Worm (Caenorhabditis elegans) whole organism, L1 larva: ENCODE results near the gene nlp-6.
A peak's percentile ranks its signal among the peaks of the same experiment; 100 is the strongest.

ENCODE experiments used
- C16A3.4 ChIP-seq: fragments of 150-350 bp; optimal IDR thresholded peaks from 2 replicates; lab custom pipeline; 2014; ENCODE audit warnings: missing biosample characterization, missing genetic modification characterization
- C34B4.2 ChIP-seq: sonication (generic microtip); optimal IDR thresholded peaks from 2 replicates; lab custom pipeline; 2017; ENCODE audit warnings: mild to moderate bottlenecking, missing genetic modification characterization, missing compliant biosample characterization
- F16B12.6 ChIP-seq: fragments of 150-350 bp; optimal IDR thresholded peaks from 2 replicates; lab custom pipeline; 2014; ENCODE audit warnings: missing biosample characterization, missing genetic modification characterization
- aha-1 ChIP-seq: fragments of 150-350 bp; optimal IDR thresholded peaks from 2 replicates; lab custom pipeline; 2014; ENCODE audit warnings: missing biosample characterization, missing genetic modification characterization
- alr-1 ChIP-seq: fragments of 200-800 bp; sonication (Bioruptor generic); optimal IDR thresholded peaks from 2 replicates; lab custom pipeline; 2018; ENCODE audit warnings: borderline replicate concordance, mild to moderate bottlenecking, missing genetic modification characterization, missing compliant biosample characterization
- aly-2 ChIP-seq: fragments of 150-350 bp; optimal IDR thresholded peaks from 2 replicates; lab custom pipeline; 2014; ENCODE audit warnings: missing biosample characterization, missing genetic modification characterization
- ama-1 ChIP-seq: fragments of 150-350 bp; optimal IDR thresholded peaks from 2 replicates; lab custom pipeline; 2014
- blmp-1 ChIP-seq: fragments of 150-350 bp; optimal IDR thresholded peaks from 2 replicates; lab custom pipeline; 2014; ENCODE audit warnings: missing biosample characterization, missing genetic modification characterization
- ceh-63 ChIP-seq: fragments of 200-800 bp; sonication (Bioruptor generic); optimal IDR thresholded peaks from 2 replicates; lab custom pipeline; 2018; ENCODE audit warnings: mild to moderate bottlenecking, missing genetic modification characterization, missing compliant biosample characterization
- ceh-88 ChIP-seq: fragments of 200-800 bp; sonication (Bioruptor generic); IDR thresholded peaks from 2 replicates; pipeline ENCODE4 v1.3.6; 2022; ENCODE audit warnings: missing genetic modification characterization, missing compliant biosample characterization
- ces-1 ChIP-seq: fragments of 150-350 bp; optimal IDR thresholded peaks from 2 replicates; lab custom pipeline; 2014; ENCODE audit warnings: missing biosample characterization, missing genetic modification reagents, missing genetic modification characterization
- dsc-1 ChIP-seq: sonication (generic microtip); optimal IDR thresholded peaks from 2 replicates; lab custom pipeline; 2016; ENCODE audit warnings: mild to moderate bottlenecking, missing genetic modification characterization, missing compliant biosample characterization
- efl-1 ChIP-seq, 4 experiments: fragments of 150-350 bp; optimal IDR thresholded peaks in 3 of 4; peaks in 1 of 4; 1 replicate in 1 of 4; 2 replicates in 3 of 4; lab custom pipeline; 2014; ENCODE audit warnings: missing biosample characterization in 2 of 4, missing genetic modification characterization in 2 of 4, missing genetic modification reagents in 2 of 4
- elt-3 ChIP-seq, 6 experiments: fragments of 150-350 bp in 1 of 6; sonication (generic microtip); optimal IDR thresholded peaks; 2 replicates each; lab custom pipeline; 2017 to 2018; ENCODE audit warnings: missing biosample characterization in 6 of 6, missing genetic modification characterization in 6 of 6, inconsistent platforms in 1 of 6
- ets-5 ChIP-seq: fragments of 200-800 bp; sonication (Bioruptor generic); IDR thresholded peaks from 2 replicates; pipeline ENCODE4 v1.3.6; 2022; ENCODE audit warnings: missing genetic modification characterization, missing compliant biosample characterization
- fkh-10 ChIP-seq: sonication (generic microtip); optimal IDR thresholded peaks from 2 replicates; lab custom pipeline; 2017; ENCODE audit warnings: missing biosample characterization, missing genetic modification reagents, missing genetic modification characterization
- fkh-4 ChIP-seq: sonication (generic microtip); optimal IDR thresholded peaks from 2 replicates; lab custom pipeline; 2016; ENCODE audit warnings: missing compliant biosample characterization, missing genetic modification characterization, borderline replicate concordance
- fkh-8 ChIP-seq: sonication (generic microtip); optimal IDR thresholded peaks from 2 replicates; lab custom pipeline; 2016; ENCODE audit warnings: mild to moderate bottlenecking, missing genetic modification characterization, missing compliant biosample characterization
- grh-1 ChIP-seq: fragments of 200-800 bp; sonication (Bioruptor generic); IDR thresholded peaks from 2 replicates; pipeline ENCODE4 v1.3.6; 2022; ENCODE audit warnings: missing genetic modification reagents, missing genetic modification characterization, missing compliant biosample characterization
- hlh-17 ChIP-seq: fragments of 200-800 bp; sonication (Bioruptor generic); optimal IDR thresholded peaks from 2 replicates; lab custom pipeline; 2018; ENCODE audit warnings: missing genetic modification characterization, mild to moderate bottlenecking, missing compliant biosample characterization, moderate library complexity, borderline replicate concordance
- hlh-4 ChIP-seq: sonication (generic microtip); optimal IDR thresholded peaks from 2 replicates; lab custom pipeline; 2016; ENCODE audit warnings: mild to moderate bottlenecking, missing genetic modification characterization, missing compliant biosample characterization
- isw-1 ChIP-seq: fragments of 200-800 bp; sonication (Bioruptor generic); IDR thresholded peaks from 2 replicates; pipeline ENCODE4 v1.3.6; 2022; ENCODE audit warnings: missing genetic modification characterization, missing compliant biosample characterization
- jun-1 ChIP-seq: fragments of 150-350 bp; optimal IDR thresholded peaks from 2 replicates; lab custom pipeline; 2014; ENCODE audit warnings: missing biosample characterization, missing genetic modification reagents, missing genetic modification characterization
- lin-13 ChIP-seq: fragments of 150-350 bp; optimal IDR thresholded peaks from 2 replicates; lab custom pipeline; 2014; ENCODE audit warnings: missing biosample characterization, missing genetic modification reagents, missing genetic modification characterization
- lin-14 ChIP-seq: fragments of 200-800 bp; sonication (Bioruptor generic); optimal IDR thresholded peaks from 2 replicates; lab custom pipeline; 2018; ENCODE audit warnings: mild to moderate bottlenecking, missing genetic modification characterization, moderate library complexity, missing compliant biosample characterization
- lin-39 ChIP-seq: fragments of 150-350 bp; optimal IDR thresholded peaks from 2 replicates; lab custom pipeline; 2014; ENCODE audit warnings: missing biosample characterization, missing genetic modification reagents, missing genetic modification characterization
- lir-3 ChIP-seq: sonication (generic microtip); optimal IDR thresholded peaks from 2 replicates; lab custom pipeline; 2016; ENCODE audit warnings: mild to moderate bottlenecking, missing genetic modification characterization, moderate library complexity, missing compliant biosample characterization; ENCODE audit not compliant: poor library complexity
- mab-9 ChIP-seq: fragments of 200-800 bp; sonication (Bioruptor generic); IDR thresholded peaks from 2 replicates; pipeline ENCODE4 v1.3.6; 2022; ENCODE audit warnings: missing genetic modification reagents, missing genetic modification characterization, missing compliant biosample characterization
- mef-2 ChIP-seq: fragments of 150-350 bp; optimal IDR thresholded peaks from 2 replicates; lab custom pipeline; 2014; ENCODE audit warnings: missing biosample characterization, missing genetic modification characterization
- mep-1 ChIP-seq: fragments of 150-350 bp; optimal IDR thresholded peaks from 2 replicates; lab custom pipeline; 2014; ENCODE audit warnings: missing biosample characterization, missing genetic modification characterization
- nhr-20 ChIP-seq: sonication (generic microtip); optimal IDR thresholded peaks from 2 replicates; lab custom pipeline; 2016; ENCODE audit warnings: mild to moderate bottlenecking, missing genetic modification characterization, missing compliant biosample characterization
- nhr-237 ChIP-seq: fragments of 150-350 bp; optimal IDR thresholded peaks from 2 replicates; lab custom pipeline; 2014; ENCODE audit warnings: missing biosample characterization, missing genetic modification characterization
- nhr-28 ChIP-seq: fragments of 150-350 bp; optimal IDR thresholded peaks from 2 replicates; lab custom pipeline; 2014; ENCODE audit warnings: missing biosample characterization, missing genetic modification characterization
- nhr-47 ChIP-seq: sonication (generic microtip); optimal IDR thresholded peaks from 2 replicates; lab custom pipeline; 2016; ENCODE audit warnings: mild to moderate bottlenecking, missing genetic modification characterization, moderate library complexity, missing compliant biosample characterization
- nhr-71 ChIP-seq: sonication (generic microtip); optimal IDR thresholded peaks from 2 replicates; lab custom pipeline; 2016; ENCODE audit warnings: mild to moderate bottlenecking, missing genetic modification characterization, moderate library complexity, missing compliant biosample characterization
- nhr-84 ChIP-seq: sonication (generic microtip); optimal IDR thresholded peaks from 2 replicates; lab custom pipeline; 2017; ENCODE audit warnings: missing biosample characterization, missing genetic modification characterization
- nhr-85 ChIP-seq: sonication (generic microtip); peaks from one replicate; lab custom pipeline; 2016; ENCODE audit warnings: missing genetic modification characterization, inconsistent platforms, missing compliant biosample characterization
- pag-3 ChIP-seq: sonication (generic microtip); optimal IDR thresholded peaks from 2 replicates; lab custom pipeline; 2017; ENCODE audit warnings: missing genetic modification characterization, mild to moderate bottlenecking, missing compliant biosample characterization, antibody characterized with exemption, borderline replicate concordance; ENCODE audit not compliant: insufficient read depth
- rnt-1 ChIP-seq: sonication (generic microtip); optimal IDR thresholded peaks from 2 replicates; lab custom pipeline; 2016; ENCODE audit warnings: mild to moderate bottlenecking, missing genetic modification characterization, moderate library complexity, missing compliant biosample characterization
- snpc-4 ChIP-seq: fragments of 150-350 bp; optimal IDR thresholded peaks from 2 replicates; lab custom pipeline; 2014; ENCODE audit warnings: missing biosample characterization, missing genetic modification characterization
- sox-4 ChIP-seq: sonication (generic microtip); optimal IDR thresholded peaks from 2 replicates; lab custom pipeline; 2016; ENCODE audit warnings: missing genetic modification characterization, missing compliant biosample characterization
- sup-37 ChIP-seq: fragments of 200-800 bp; sonication (Bioruptor generic); optimal IDR thresholded peaks from 2 replicates; lab custom pipeline; 2018; ENCODE audit warnings: mild to moderate bottlenecking, missing genetic modification characterization, missing compliant biosample characterization
- swsn-7 ChIP-seq: sonication (generic microtip); optimal IDR thresholded peaks from 2 replicates; lab custom pipeline; 2016; ENCODE audit warnings: missing genetic modification characterization, missing compliant biosample characterization
- tbx-2 ChIP-seq: sonication (generic microtip); optimal IDR thresholded peaks from 2 replicates; lab custom pipeline; 2016; ENCODE audit warnings: missing genetic modification characterization, missing compliant biosample characterization
- unc-130 ChIP-seq: fragments of 150-350 bp; optimal IDR thresholded peaks from 2 replicates; lab custom pipeline; 2017; ENCODE audit warnings: missing biosample characterization, missing genetic modification characterization, inconsistent platforms
- unc-30 ChIP-seq: sonication (generic microtip); optimal IDR thresholded peaks from 2 replicates; lab custom pipeline; 2017; ENCODE audit warnings: missing biosample characterization, missing genetic modification characterization
- unc-86 ChIP-seq: sonication (generic microtip); optimal IDR thresholded peaks from 2 replicates; lab custom pipeline; 2016; ENCODE audit warnings: missing genetic modification characterization, missing compliant biosample characterization
- unc-98 ChIP-seq: fragments of 200-800 bp; sonication (Bioruptor generic); IDR thresholded peaks from 2 replicates; pipeline ENCODE4 v1.3.6; 2022; ENCODE audit warnings: missing genetic modification characterization, missing compliant biosample characterization
- xbp-1 ChIP-seq: sonication (generic microtip); optimal IDR thresholded peaks from 2 replicates; lab custom pipeline; 2016; ENCODE audit warnings: missing genetic modification characterization, missing compliant biosample characterization
- zip-4 ChIP-seq: fragments of 200-800 bp; sonication (Bioruptor generic); optimal IDR thresholded peaks from 2 replicates; lab custom pipeline; 2018; ENCODE audit warnings: mild to moderate bottlenecking, missing genetic modification characterization, moderate library complexity, missing compliant biosample characterization
- ztf-4 ChIP-seq: fragments of 150-350 bp; optimal IDR thresholded peaks from 2 replicates; lab custom pipeline; 2014; ENCODE audit warnings: missing biosample characterization, missing genetic modification characterization

nlp-6 gene

DNA sequence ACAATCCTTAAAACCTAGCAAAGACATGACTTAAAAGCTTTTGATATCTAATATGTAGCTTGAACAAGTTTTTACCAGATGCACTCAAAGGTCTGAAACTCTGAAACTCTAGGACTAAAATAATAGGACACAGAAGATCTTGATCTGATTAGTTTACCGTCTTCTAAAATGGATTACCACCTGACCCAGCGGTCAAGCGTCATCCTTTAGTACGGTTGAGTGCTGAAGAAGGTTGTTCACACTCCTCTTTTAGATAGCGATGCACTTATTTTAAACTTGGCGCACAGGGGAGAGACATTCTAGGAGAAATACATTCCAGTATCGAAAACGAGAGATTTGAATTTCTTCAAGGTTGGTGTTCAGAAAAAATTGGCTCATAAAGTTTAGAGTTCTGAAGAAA is 21.5 kb downstream of the nlp-6 start:
- TF ChIP-seq nhr-85 (tag; lab: Kevin White, UChicago): peak; percentile 71
- no peak for TF ChIP-seq mab-9 (GFP tag; lab: Robert Waterston, UW)
- TF ChIP-seq blmp-1 (tag; lab: Kevin White, UChicago): peak; percentile 58
- no peak for TF ChIP-seq sox-4 (tag; lab: Kevin White, UChicago)

DNA sequence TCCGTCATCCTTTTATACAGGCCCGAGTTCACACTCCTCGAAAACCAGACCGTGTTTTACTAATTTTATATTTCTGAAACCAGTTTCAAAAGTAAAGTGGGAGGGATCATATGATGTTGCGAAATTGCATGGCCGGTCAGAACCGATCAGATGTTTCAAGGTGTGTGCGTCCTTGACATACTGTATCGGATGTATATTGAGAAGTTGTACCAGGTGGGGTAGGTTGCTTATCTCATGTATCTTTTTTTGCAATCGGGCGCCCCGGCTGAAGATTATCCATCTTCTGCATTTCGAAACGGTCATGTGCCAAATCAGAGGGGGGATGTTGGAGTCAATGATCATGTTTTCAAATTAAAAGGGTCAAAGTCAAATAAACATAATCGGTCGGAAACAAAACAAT is 22.5 kb downstream of the nlp-6 start, which contains the start of gene T23E7.6:
Gene T23E7.6, minus strand, starts transcription at position 45 of the 400 bp plus-strand sequence.
- TF ChIP-seq unc-130 (peak; percentile 76), mef-2 (no peak), aha-1 (peak; percentile 31), zip-4 (GFP tag; lab: Kevin White, UChicago) (peak; percentile 23), ets-5 (GFP tag; lab: Robert Waterston, UW) (no peak), F16B12.6 (tag; lab: Kevin White, UChicago) (no peak), lin-14 (GFP tag; lab: Kevin White, UChicago) (peak; percentile 78), mab-9 (GFP tag; lab: Robert Waterston, UW) (no peak), ztf-4 (tag; lab: Kevin White, UChicago) (no peak), snpc-4 (tag; lab: Kevin White, UChicago) (no peak), jun-1 (tag; lab: Kevin White, UChicago) (no peak), nhr-20 (tag; lab: Kevin White, UChicago) (peak; percentile 78), C34B4.2 (tag; lab: Kevin White, UChicago) (no peak), rnt-1 (tag; lab: Kevin White, UChicago) (no peak), nhr-237 (tag; lab: Kevin White, UChicago) (no peak), unc-86 (tag; lab: Kevin White, UChicago) (no peak), C16A3.4 (tag; lab: Kevin White, UChicago) (peak; percentile 61), nhr-71 (tag; lab: Kevin White, UChicago) (peak; percentile 57), lin-39 (no peak), lir-3 (tag; lab: Kevin White, UChicago) (no peak), unc-98 (no peak), dsc-1 (tag; lab: Kevin White, UChicago) (no peak), unc-30 (no peak), aly-2 (tag; lab: Kevin White, UChicago) (no peak), ama-1 (no peak), tbx-2 (tag; lab: Kevin White, UChicago) (no peak), fkh-8 (no peak), nhr-47 (tag; lab: Kevin White, UChicago) (peak; percentile 4), nhr-84 (no peak), ceh-88 (GFP tag; lab: Robert Waterston, UW) (no peak), hlh-4 (tag; lab: Kevin White, UChicago) (no peak), fkh-4 (tag; lab: Kevin White, UChicago) (no peak), isw-1 (GFP tag; lab: Robert Waterston, UW) (no peak), mep-1 (tag; lab: Kevin White, UChicago) (peak; percentile 26), alr-1 (tag; lab: Kevin White, UChicago) (no peak), xbp-1 (tag; lab: Kevin White, UChicago) (no peak), hlh-17 (no peak), pag-3 (tag; lab: Kevin White, UChicago) (no peak), ces-1 (no peak), efl-1 (optimal IDR thresholded peaks at IDR 0.05; lab: Kevin White, UChicago) (no peak), efl-1 (GFP tag; optimal IDR thresholded peaks at IDR 0.05 in 1 of 2; lab: Kevin White, UChicago) (no peak), lin-13 (GFP tag; lab: Kevin White, UChicago) (peak; percentile 47), ceh-63 (GFP tag; lab: Kevin White, UChicago) (no peak), sup-37 (GFP tag; lab: Kevin White, UChicago) (no peak), blmp-1 (tag; lab: Kevin White, UChicago) (peak; percentile 91), nhr-28 (tag; lab: Kevin White, UChicago) (no peak), fkh-10 (GFP tag; lab: Kevin White, UChicago) (no peak), elt-3 (tag; optimal IDR thresholded peaks at IDR 0.05; lab: Kevin White, UChicago) (peak in 2 of 6 experiments; percentile 75 to 95), swsn-7 (no peak), grh-1 (GFP tag; lab: Robert Waterston, UW) (peak; percentile 88)
